Worm (Caenorhabditis elegans) whole organism, late embryonic: ENCODE data around the gene F58A6.5.

Experiments used
- ama-1 ChIP-seq: fragments of 150-350 bp; optimal IDR thresholded peaks from 2 replicates; lab custom pipeline; 2014
- ets-4 ChIP-seq: sonication (generic microtip); optimal IDR thresholded peaks from 2 replicates; lab custom pipeline; 2016; ENCODE audit warnings: missing genetic modification characterization, missing compliant biosample characterization

DNA sequence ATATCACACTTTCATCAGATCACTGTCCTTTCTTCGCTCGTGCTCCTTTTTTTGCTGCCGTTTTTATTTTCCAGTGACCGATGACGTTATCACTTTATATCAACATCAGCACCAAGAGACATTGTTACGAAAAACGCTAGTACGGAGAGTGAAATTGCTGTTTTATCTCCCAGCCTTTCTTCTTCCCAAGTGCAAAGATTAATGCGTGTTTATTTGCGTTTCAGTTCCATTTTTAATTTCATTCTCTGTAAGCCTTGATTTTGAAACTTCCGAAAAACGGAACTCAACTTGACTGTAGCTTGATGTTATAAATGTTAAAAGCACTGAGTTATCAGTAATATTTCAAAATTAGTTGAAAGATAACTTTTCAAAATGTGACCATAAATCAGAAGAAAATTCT, 38.6 kb upstream of the F58A6.5 start:
- TF ChIP-seq ama-1 (lab: Kevin White, UChicago): no peak
- TF ChIP-seq ets-4 (tag; lab: Kevin White, UChicago): no peak
